Fruit fly (Drosophila melanogaster) whole organism, wandering third instar larva: ENCODE measurements around the gene CG6652.

Experiments used
- Abd-B ChIP-seq: fragments of >200 bp; optimal IDR thresholded peaks from 2 replicates; lab custom pipeline; 2017; ENCODE audit warnings: missing biosample characterization, missing genetic modification characterization
- CG32264 ChIP-seq: fragments of 200-800 bp; sonication (Bioruptor generic); optimal IDR thresholded peaks from 2 replicates; lab custom pipeline; 2016; ENCODE audit warnings: missing biosample characterization, missing genetic modification characterization
- CG9705 ChIP-seq: fragments of 200-800 bp; sonication (Bioruptor generic); optimal IDR thresholded peaks from 2 replicates; lab custom pipeline; 2018; ENCODE audit warnings: missing biosample characterization, mild to moderate bottlenecking, missing genetic modification characterization
- CrebA ChIP-seq: fragments of 200-800 bp; sonication (Bioruptor generic); optimal IDR thresholded peaks from 2 replicates; lab custom pipeline; 2016; ENCODE audit warnings: missing biosample characterization, mild to moderate bottlenecking, missing genetic modification characterization, borderline replicate concordance
- Dif ChIP-seq: fragments of 200-275, 200-300 bp; sonication (Bioruptor generic); optimal IDR thresholded peaks from 2 replicates; lab custom pipeline; 2018; ENCODE audit warnings: missing biosample characterization, missing genetic modification characterization; ENCODE audit not compliant: partially characterized antibody
- GATAd ChIP-seq: sonication (Bioruptor generic); optimal IDR thresholded peaks from 2 replicates; lab custom pipeline; 2016; ENCODE audit warnings: missing biosample characterization, missing genetic modification characterization
- HLH106 ChIP-seq: fragments of 200-800 bp; optimal IDR thresholded peaks from 3 replicates; lab custom pipeline; 2019; ENCODE audit warnings: missing biosample characterization, mild to moderate bottlenecking, missing genetic modification characterization, moderate library complexity
- Hnf4 ChIP-seq: fragments of 200-800 bp; sonication (Bioruptor generic); optimal IDR thresholded peaks from 2 replicates; lab custom pipeline; 2016; ENCODE audit warnings: missing biosample characterization, mild to moderate bottlenecking, missing genetic modification characterization
- Hr78 ChIP-seq: fragments of >200 bp; optimal IDR thresholded peaks from 2 replicates; lab custom pipeline; 2017; ENCODE audit warnings: missing biosample characterization, missing genetic modification characterization
- Hr83 ChIP-seq: fragments of 200-300 bp; sonication (Bioruptor generic); optimal IDR thresholded peaks from 2 replicates; lab custom pipeline; 2016; ENCODE audit warnings: missing biosample characterization, mild to moderate bottlenecking, missing genetic modification characterization, moderate library complexity; ENCODE audit not compliant: poor library complexity, severe bottlenecking
- Jra ChIP-seq: sonication (Bioruptor generic); optimal IDR thresholded peaks from 2 replicates; lab custom pipeline; 2016; ENCODE audit warnings: missing biosample characterization, missing genetic modification characterization
- Mio ChIP-seq: sonication (Bioruptor generic); optimal IDR thresholded peaks from 2 replicates; lab custom pipeline; 2016; ENCODE audit warnings: missing biosample characterization, missing genetic modification characterization
- Myc ChIP-seq: fragments of >200 bp; optimal IDR thresholded peaks from 2 replicates; lab custom pipeline; 2017
- N ChIP-seq: fragments of >200 bp; optimal IDR thresholded peaks from 2 replicates; lab custom pipeline; 2018; ENCODE audit warnings: missing biosample characterization, missing external identifiers, missing genetic modification characterization
- OdsH ChIP-seq: fragments of 200-800 bp; sonication (Bioruptor generic); optimal IDR thresholded peaks from 2 replicates; lab custom pipeline; 2016; ENCODE audit warnings: missing biosample characterization, mild to moderate bottlenecking, missing genetic modification characterization
- Rel ChIP-seq, 2 experiments: fragments of 200-800 bp; sonication (Bioruptor generic) in 1 of 2; optimal IDR thresholded peaks; 2 replicates in 1 of 2; 3 replicates in 1 of 2; lab custom pipeline; 2016 to 2019; ENCODE audit warnings: mild to moderate bottlenecking in 2 of 2, missing biosample characterization in 2 of 2, missing genetic modification characterization in 2 of 2, moderate library complexity in 1 of 2
- Sp1 ChIP-seq: fragments of 200-800 bp; sonication (Bioruptor generic); optimal IDR thresholded peaks from 3 replicates; lab custom pipeline; 2019; ENCODE audit warnings: missing biosample characterization, mild to moderate bottlenecking, missing genetic modification characterization, moderate library complexity
- Vsx2 ChIP-seq: fragments of 200-300, 225-300 bp; sonication (Bioruptor generic); optimal IDR thresholded peaks from 2 replicates; lab custom pipeline; 2018; ENCODE audit warnings: missing biosample characterization, missing genetic modification characterization; ENCODE audit not compliant: partially characterized antibody
- br ChIP-seq: fragments of 200-800 bp; sonication (Bioruptor generic); optimal IDR thresholded peaks from 2 replicates; lab custom pipeline; 2016; ENCODE audit warnings: missing biosample characterization, missing genetic modification characterization
- brk ChIP-seq: fragments of 200-800 bp; sonication (Bioruptor generic); optimal IDR thresholded peaks from 2 replicates; lab custom pipeline; 2016; ENCODE audit warnings: missing biosample characterization, mild to moderate bottlenecking, missing genetic modification characterization
- dl ChIP-seq, 2 experiments: fragments of 175-275, 200-275 bp in 1 of 2; fragments of 200-275 bp in 1 of 2; sonication (Bioruptor generic); optimal IDR thresholded peaks; lab custom pipeline; 2018; ENCODE audit warnings: mild to moderate bottlenecking in 2 of 2, missing biosample characterization in 2 of 2, missing genetic modification characterization in 2 of 2, moderate library complexity in 2 of 2; ENCODE audit not compliant: partially characterized antibody in 2 of 2, insufficient read depth in 1 of 2
- dsf ChIP-seq: sonication (Bioruptor generic); optimal IDR thresholded peaks from 2 replicates; lab custom pipeline; 2016; ENCODE audit warnings: missing biosample characterization, missing genetic modification characterization, borderline replicate concordance
- ey ChIP-seq: fragments of 200-800 bp; sonication (Bioruptor generic); optimal IDR thresholded peaks from 2 replicates; lab custom pipeline; 2016; ENCODE audit warnings: missing biosample characterization, missing genetic modification characterization
- foxo ChIP-seq, 2 experiments: fragments of 200-800 bp; sonication (Bioruptor generic); optimal IDR thresholded peaks; 2 replicates in 1 of 2; 3 replicates in 1 of 2; lab custom pipeline; 2016 to 2017; ENCODE audit warnings: missing biosample characterization in 2 of 2, missing genetic modification characterization in 2 of 2
- fru ChIP-seq: fragments of 200-800 bp; sonication (Bioruptor generic); optimal IDR thresholded peaks from 3 replicates; lab custom pipeline; 2016; ENCODE audit warnings: missing biosample characterization, mild to moderate bottlenecking, missing genetic modification characterization
- h ChIP-seq: fragments of 200-800 bp; sonication (Bioruptor generic); optimal IDR thresholded peaks from 3 replicates; lab custom pipeline; 2016; ENCODE audit warnings: missing biosample characterization, mild to moderate bottlenecking, missing genetic modification characterization
- jim ChIP-seq: fragments of 175-275, 200-325 bp; sonication (Bioruptor generic); optimal IDR thresholded peaks from 2 replicates; lab custom pipeline; 2016; ENCODE audit warnings: missing biosample characterization, mild to moderate bottlenecking, missing genetic modification characterization
- lola ChIP-seq: fragments of >200 bp; optimal IDR thresholded peaks from 2 replicates; lab custom pipeline; 2017; ENCODE audit warnings: missing biosample characterization, missing genetic modification characterization
- pan ChIP-seq: fragments of >200 bp; optimal IDR thresholded peaks from 2 replicates; lab custom pipeline; 2017
- psq ChIP-seq: fragments of 200-800 bp; sonication (Bioruptor generic); optimal IDR thresholded peaks from 3 replicates; lab custom pipeline; 2017; ENCODE audit warnings: missing biosample characterization, mild to moderate bottlenecking, missing genetic modification characterization, moderate library complexity
- rgr ChIP-seq: fragments of 200-800 bp; sonication (Bioruptor generic); optimal IDR thresholded peaks from 3 replicates; lab custom pipeline; 2016; ENCODE audit warnings: missing biosample characterization, mild to moderate bottlenecking, missing genetic modification characterization
- sage ChIP-seq: fragments of 200-800 bp; sonication (Bioruptor generic); optimal IDR thresholded peaks from 2 replicates; lab custom pipeline; 2016; ENCODE audit warnings: missing biosample characterization, mild to moderate bottlenecking, missing genetic modification characterization
- sv ChIP-seq: fragments of 200-800 bp; sonication (Bioruptor generic); optimal IDR thresholded peaks from 3 replicates; lab custom pipeline; 2016; ENCODE audit warnings: missing biosample characterization, missing genetic modification characterization
- tai ChIP-seq: sonication (Bioruptor generic); optimal IDR thresholded peaks from 2 replicates; lab custom pipeline; 2016; ENCODE audit warnings: missing biosample characterization, missing genetic modification characterization

The CG6652 gene

DNA sequence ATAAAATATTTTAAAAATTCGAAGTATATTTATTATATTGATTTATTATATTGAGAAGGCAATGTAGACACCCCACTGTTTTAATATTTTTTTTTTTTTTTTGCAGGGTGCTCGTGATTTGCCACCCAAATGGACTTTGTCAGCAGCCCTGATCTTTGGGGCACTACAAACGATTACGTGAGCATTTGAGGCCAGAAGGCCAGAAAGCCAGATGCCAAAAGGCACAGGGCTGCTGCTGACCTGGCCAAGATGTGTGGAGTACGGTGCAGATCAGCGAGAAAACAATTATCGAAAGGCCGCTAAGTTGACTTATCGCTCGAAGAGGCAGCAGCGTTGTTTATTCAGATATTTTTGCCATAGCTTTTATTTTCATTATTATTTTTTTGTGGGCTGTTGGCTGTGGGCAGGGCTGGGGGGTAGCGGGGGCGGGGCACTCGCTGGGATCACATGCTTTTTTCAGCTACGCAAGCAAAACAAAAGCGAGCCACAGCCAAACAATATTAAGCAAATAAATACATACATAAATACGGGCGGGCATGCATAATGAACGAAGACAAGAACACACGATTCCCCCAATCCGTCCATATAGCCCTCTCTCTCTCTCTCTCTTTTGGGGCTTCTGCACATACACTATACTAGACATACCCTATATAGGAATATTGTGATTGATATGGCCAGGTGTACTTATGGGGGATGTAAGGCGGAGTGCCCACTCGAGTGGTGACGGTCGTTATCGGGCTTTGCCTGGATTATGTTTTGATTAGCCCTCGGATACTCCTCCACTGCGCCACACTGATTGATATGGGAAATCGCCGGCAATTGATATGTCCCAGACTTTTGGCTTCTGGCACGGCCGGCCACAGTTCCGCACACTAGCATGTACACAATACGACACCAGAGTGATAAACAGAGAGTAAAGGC is 19.1 kb downstream of the CG6652 start:
- TF ChIP-seq Mio (GFP tag; lab: Kevin White, UChicago) = no peak
- peak; percentile 20 for TF ChIP-seq HLH106
- TF ChIP-seq Hr83 (GFP tag; lab: Kevin White, UChicago) = peak; percentile 8
- peak in 1 of 2 experiments; percentile 27 for TF ChIP-seq foxo (GFP tag; optimal IDR thresholded peaks at IDR 0.05; lab: Kevin White, UChicago)
- TF ChIP-seq rgr = peak; percentile 51
- no peak for TF ChIP-seq lola
- no peak for TF ChIP-seq Rel (GFP tag; optimal IDR thresholded peaks at IDR 0.05; lab: Kevin White, UChicago)
- TF ChIP-seq Rel (tag; optimal IDR thresholded peaks at IDR 0.05; lab: Kevin White, UChicago) = peak; percentile 77
- no peak for TF ChIP-seq Myc (lab: Kevin White, UChicago)
- peak; percentile 21 for TF ChIP-seq Sp1 (GFP tag; lab: Kevin White, UChicago)
- TF ChIP-seq Vsx2 = peak; percentile 12
- TF ChIP-seq h = peak; percentile 37
- TF ChIP-seq Hnf4 = peak; percentile 22
- peak; percentile 41 for TF ChIP-seq OdsH (GFP tag; lab: Kevin White, UChicago)

DNA sequence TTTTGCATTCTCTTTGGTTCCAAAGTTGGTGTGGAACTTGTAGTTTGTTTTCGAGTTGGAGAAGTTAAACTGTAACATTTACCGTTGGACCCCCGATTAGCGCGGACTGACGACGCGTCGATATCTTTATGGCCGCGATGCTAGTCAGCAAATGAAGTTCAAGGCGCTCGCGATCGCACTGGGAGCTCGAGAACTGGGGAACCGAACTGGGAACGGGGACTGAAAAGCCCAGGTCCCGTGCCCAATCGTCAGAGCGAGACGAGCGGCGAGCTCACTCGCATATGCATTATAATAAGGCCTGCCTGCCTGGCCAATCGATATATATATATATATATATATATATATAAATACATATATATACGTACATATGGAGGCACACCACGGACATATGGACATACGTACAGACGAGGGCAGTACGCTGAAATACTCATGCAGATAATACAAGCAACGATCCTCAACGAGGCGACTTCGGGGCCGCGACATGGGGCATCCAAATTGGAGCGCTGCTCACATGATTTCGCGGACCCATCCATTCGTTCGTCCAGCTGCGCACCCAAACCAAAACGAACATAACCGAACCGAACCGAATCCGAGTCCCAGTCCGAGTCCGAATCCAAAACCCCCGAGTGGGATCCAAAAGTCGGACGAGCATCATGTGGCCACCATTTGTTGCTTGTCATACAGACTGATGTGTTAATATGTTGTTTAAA is 20.4 kb downstream of the CG6652 start:
- TF ChIP-seq Hr83 (GFP tag; lab: Kevin White, UChicago) (peak; percentile 69), OdsH (GFP tag; lab: Kevin White, UChicago) (peak; percentile 10), Rel (GFP tag; optimal IDR thresholded peaks at IDR 0.05; lab: Kevin White, UChicago) (peak; percentile 53), Rel (tag; optimal IDR thresholded peaks at IDR 0.05; lab: Kevin White, UChicago) (peak; percentile 85), N (no peak)
- TF ChIP-seq, all 38 proteins: peak for 3

DNA sequence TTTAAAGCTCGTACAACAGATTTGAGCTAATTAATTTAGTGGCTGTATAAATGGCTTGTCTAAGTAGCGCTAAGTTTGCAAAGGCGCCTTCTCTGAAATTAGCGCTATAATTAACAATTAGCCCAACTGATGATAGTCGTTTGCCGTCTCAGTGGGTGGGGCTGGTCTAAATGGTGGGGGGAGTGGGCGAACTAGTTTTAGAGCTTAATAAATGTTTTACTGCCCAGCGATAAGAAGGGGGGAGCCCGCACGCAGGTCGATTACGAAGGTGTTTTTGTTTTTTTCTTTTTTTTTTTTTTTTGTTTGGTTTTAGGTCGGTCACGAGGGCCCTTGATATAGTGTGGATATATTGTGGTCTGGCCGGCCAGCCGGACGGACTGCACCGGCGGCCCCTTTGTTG is 21.6 kb downstream of the CG6652 start:
- TF ChIP-seq HLH106 (no peak), Rel (GFP tag; optimal IDR thresholded peaks at IDR 0.05; lab: Kevin White, UChicago) (no peak), Rel (tag; optimal IDR thresholded peaks at IDR 0.05; lab: Kevin White, UChicago) (peak; percentile 0)
- TF ChIP-seq, all 38 proteins: peak for 1

DNA sequence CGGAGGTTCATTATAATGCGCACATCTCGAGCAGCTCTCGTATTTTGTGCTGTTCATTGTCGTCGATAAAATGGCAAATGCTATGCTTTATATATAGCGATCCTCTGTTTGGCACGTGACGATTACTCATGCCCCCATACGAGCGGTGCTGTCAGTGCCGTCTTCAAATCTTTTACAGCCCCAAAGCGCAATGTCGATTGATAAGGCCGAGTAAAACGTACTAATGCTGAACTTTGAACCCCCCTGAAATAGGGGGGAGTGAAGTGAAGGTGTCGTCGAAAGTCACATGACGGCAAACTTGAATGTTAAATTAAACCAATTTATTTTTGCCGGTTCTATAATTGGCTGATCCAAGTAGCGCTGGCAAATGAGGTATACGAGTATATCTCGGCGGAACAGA is 22.4 kb downstream of the CG6652 start:
- TF ChIP-seq sv (GFP tag; lab: Kevin White, UChicago) = no peak
- no peak for TF ChIP-seq Hr78
- no peak for TF ChIP-seq Rel (GFP tag; optimal IDR thresholded peaks at IDR 0.05; lab: Kevin White, UChicago)
- peak; percentile 43 for TF ChIP-seq Rel (tag; optimal IDR thresholded peaks at IDR 0.05; lab: Kevin White, UChicago)

DNA sequence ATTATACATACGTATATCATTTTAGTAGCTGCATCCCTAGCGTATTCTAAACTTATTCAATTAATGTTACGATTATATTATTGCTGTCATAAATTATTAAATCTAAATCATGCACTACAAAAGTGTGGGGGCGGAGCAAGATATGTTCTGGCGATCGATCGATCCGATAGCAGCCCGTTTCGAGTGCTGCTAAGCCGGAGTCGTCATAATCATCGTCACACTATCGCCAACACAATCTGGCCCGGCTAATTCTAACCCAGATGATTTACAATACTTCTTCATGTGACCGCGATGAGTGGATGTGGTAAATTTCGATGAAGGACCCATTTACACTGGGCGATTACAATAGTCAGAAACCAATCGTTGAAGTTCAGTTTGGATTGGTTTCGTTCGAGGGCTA is 27.9 kb downstream of the CG6652 start:
- TF ChIP-seq Dif (no peak), Abd-B (no peak), foxo (GFP tag; optimal IDR thresholded peaks at IDR 0.05; lab: Kevin White, UChicago) (no peak), brk (GFP tag; lab: Kevin White, UChicago) (no peak), Jra (no peak), pan (lab: Kevin White, UChicago) (no peak), GATAd (GFP tag; lab: Kevin White, UChicago) (no peak), Rel (GFP tag; optimal IDR thresholded peaks at IDR 0.05; lab: Kevin White, UChicago) (no peak), Rel (tag; optimal IDR thresholded peaks at IDR 0.05; lab: Kevin White, UChicago) (no peak), HLH106 (no peak), fru (no peak), sage (GFP tag; lab: Kevin White, UChicago) (no peak), h (no peak), sv (GFP tag; lab: Kevin White, UChicago) (no peak), CG9705 (GFP tag; lab: Kevin White, UChicago) (no peak)

DNA sequence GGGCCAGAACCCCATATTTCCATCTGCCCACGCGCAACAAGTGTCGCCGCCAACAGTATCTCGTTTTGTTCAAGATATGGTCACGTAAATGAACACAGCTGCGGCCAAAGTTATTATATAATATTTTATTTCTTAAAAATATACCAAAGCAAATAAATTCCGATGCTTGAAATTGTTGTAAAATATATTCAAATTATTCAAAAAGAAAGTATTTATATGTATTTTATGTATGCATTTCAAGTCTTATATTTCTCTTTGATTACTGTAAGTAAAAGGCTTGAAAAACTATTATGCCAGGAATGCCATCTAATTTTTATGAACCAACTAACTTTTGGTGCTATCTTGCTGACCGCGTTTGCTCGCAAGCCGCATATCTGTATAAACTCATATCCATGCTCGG is 33.5 kb downstream of the CG6652 start:
- TF ChIP-seq Rel (GFP tag; optimal IDR thresholded peaks at IDR 0.05; lab: Kevin White, UChicago) = no peak
- peak; percentile 21 for TF ChIP-seq Rel (tag; optimal IDR thresholded peaks at IDR 0.05; lab: Kevin White, UChicago)
- TF ChIP-seq CG9705 (GFP tag; lab: Kevin White, UChicago) = peak; percentile 47
- TF ChIP-seq psq (GFP tag; lab: Kevin White, UChicago) = peak; percentile 81
- peak; percentile 82 for TF ChIP-seq h
- no peak for TF ChIP-seq jim
- TF ChIP-seq CrebA = no peak
- TF ChIP-seq Dif = no peak
- peak; percentile 91 for TF ChIP-seq Sp1 (GFP tag; lab: Kevin White, UChicago)
- no peak for TF ChIP-seq dsf (GFP tag; lab: Kevin White, UChicago)
- peak; percentile 81 for TF ChIP-seq br
- TF ChIP-seq HLH106 = peak; percentile 85
- TF ChIP-seq brk (GFP tag; lab: Kevin White, UChicago) = no peak
- TF ChIP-seq ey (GFP tag; lab: Kevin White, UChicago) = peak; percentile 67
- TF ChIP-seq Abd-B = no peak
- TF ChIP-seq fru = peak; percentile 84
- TF ChIP-seq dl (GFP tag; optimal IDR thresholded peaks at IDR 0.05; lab: Kevin White, UChicago; ENCODE audit: insufficient read depth in 1 of 2, partially characterized antibody in 2 of 2) = no peak
- TF ChIP-seq rgr = peak; percentile 76
- no peak for TF ChIP-seq tai (GFP tag; lab: Kevin White, UChicago)
- TF ChIP-seq foxo (GFP tag; optimal IDR thresholded peaks at IDR 0.05; lab: Kevin White, UChicago) = peak in 1 of 2 experiments; percentile 80
- TF ChIP-seq Mio (GFP tag; lab: Kevin White, UChicago) = no peak
- TF ChIP-seq CG32264 (GFP tag; lab: Kevin White, UChicago) = peak; percentile 29
